Worm (Caenorhabditis elegans) whole organism, early embryonic: ENCODE measurements around the gene hir-1.

Experiments
- ama-1 ChIP-seq: fragments of 150-350 bp; optimal IDR thresholded peaks from 2 replicates; lab custom pipeline; 2014
- ceh-13 ChIP-seq: fragments of 200-800 bp; sonication (Bioruptor generic); optimal IDR thresholded peaks from 2 replicates; lab custom pipeline; 2018; ENCODE audit warnings: mild to moderate bottlenecking, missing genetic modification characterization, missing compliant biosample characterization
- ceh-36 ChIP-seq: sonication (generic microtip); optimal IDR thresholded peaks from 2 replicates; lab custom pipeline; 2016; ENCODE audit warnings: missing genetic modification characterization, inconsistent platforms, missing compliant biosample characterization
- ets-7 ChIP-seq: sonication (generic microtip); optimal IDR thresholded peaks from 2 replicates; lab custom pipeline; 2016; ENCODE audit warnings: missing genotype, missing genetic modification characterization, missing compliant biosample characterization
- flt-1 ChIP-seq: fragments of 200-800 bp; sonication (Bioruptor generic); IDR thresholded peaks from 2 replicates; pipeline ENCODE4 v1.3.6; 2022; ENCODE audit warnings: missing genetic modification characterization, missing compliant biosample characterization
- hnd-1 ChIP-seq: sonication (generic microtip); optimal IDR thresholded peaks from 2 replicates; lab custom pipeline; 2016; ENCODE audit warnings: missing genetic modification characterization, missing compliant biosample characterization
- pes-1 ChIP-seq: fragments of 200-800 bp; sonication (Bioruptor generic); IDR thresholded peaks from 2 replicates; pipeline ENCODE4 v1.3.6; 2022; ENCODE audit warnings: missing genetic modification reagents, missing genetic modification characterization, missing compliant biosample characterization
- tbx-37 ChIP-seq: fragments of 200-800 bp; sonication (Bioruptor generic); conservative IDR thresholded peaks from 2 replicates; pipeline ENCODE4 v1.3.6; 2022; ENCODE audit warnings: missing genetic modification reagents, missing genetic modification characterization, missing compliant biosample characterization
- tra-4 ChIP-seq: sonication (generic microtip); optimal IDR thresholded peaks from 2 replicates; lab custom pipeline; 2017; ENCODE audit warnings: missing genetic modification characterization, missing compliant biosample characterization

ce11 chrV:5523260-5523659 lies 1.3 kb downstream of the hir-1 start:
- TF ChIP-seq flt-1 (GFP tag; lab: Robert Waterston, UW), result no peak
- no peak for TF ChIP-seq ceh-13 (GFP tag; lab: Kevin White, UChicago)
- TF ChIP-seq tbx-37 (GFP tag; lab: Robert Waterston, UW), result no peak
- no peak for TF ChIP-seq hnd-1 (tag; lab: Kevin White, UChicago)
- TF ChIP-seq ama-1 (lab: Kevin White, UChicago), result no peak
- no peak for TF ChIP-seq ceh-36 (tag; lab: Kevin White, UChicago)
- TF ChIP-seq ets-7 (tag; lab: Kevin White, UChicago), result no peak
- no peak for TF ChIP-seq tra-4 (tag; lab: Kevin White, UChicago)
- TF ChIP-seq pes-1, result no peak
